Fruit fly (Drosophila melanogaster): ENCODE results near the gene shep.
A peak's percentile ranks its signal among the peaks of the same experiment; 100 is the strongest.

The shep gene

dm6 chr3L:5131245-5131644, 146.5 kb downstream of the shep start, which contains the start of gene CG15212:
CG15212 (plus strand) TSS chr3L:5131545.
- TF ChIP-seq CG11247 (GFP tag; IDR thresholded peaks at IDR 0.05) (no peak), Vsx1 (GFP tag; optimal IDR thresholded peaks at IDR 0.05) (no peak), Deaf1 (tag; optimal IDR thresholded peaks at IDR 0.05) (no peak), Trl (optimal IDR thresholded peaks at IDR 0.05) (no peak), Trl (GFP tag; optimal IDR thresholded peaks at IDR 0.05) (no peak), gcm2 (GFP tag; optimal IDR thresholded peaks at IDR 0.05) (no peak), CG1024 (GFP tag; IDR thresholded peaks at IDR 0.05) (no peak), CG1792 (GFP tag; optimal IDR thresholded peaks at IDR 0.05) (no peak), ranshi (GFP tag; IDR thresholded peaks at IDR 0.05) (no peak), Rx (GFP tag; IDR thresholded peaks at IDR 0.05) (no peak)

DNA sequence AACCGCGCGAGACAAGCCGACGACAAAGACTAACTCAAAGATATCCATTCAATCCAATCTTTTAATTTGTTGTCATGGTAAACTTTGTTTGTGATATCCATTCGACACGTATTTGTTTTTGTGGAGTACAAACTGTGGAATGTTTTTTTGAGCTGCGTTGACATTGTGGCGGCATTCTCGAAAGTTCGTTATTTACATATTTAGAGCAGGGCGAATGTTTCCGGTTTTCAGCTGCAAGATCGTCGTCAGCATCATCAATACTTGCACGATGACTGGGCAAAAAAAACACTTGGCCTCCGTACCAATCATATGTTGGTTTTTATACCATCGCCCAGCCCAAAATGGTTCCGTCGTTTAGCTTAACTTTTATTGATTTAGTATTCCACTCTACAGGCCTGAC, 147.2 kb downstream of the shep start:
- TF ChIP-seq Xrp1 (GFP tag; IDR thresholded peaks at IDR 0.05): no peak
- peak; percentile 63 for TF ChIP-seq sd (tag; optimal IDR thresholded peaks at IDR 0.05)
- peak in 1 of 2 experiments; percentile 70 for TF ChIP-seq Eip74EF (GFP tag; optimal IDR thresholded peaks at IDR 0.05)

- TF ChIP-seq Sry-δ (GFP tag; optimal IDR thresholded peaks at IDR 0.05) (no peak), Sry-β (GFP tag; optimal IDR thresholded peaks at IDR 0.05) (no peak), CG3847 (GFP tag; IDR thresholded peaks at IDR 0.05) (no peak), D (optimal IDR thresholded peaks at IDR 0.05) (no peak), D (GFP tag; optimal IDR thresholded peaks at IDR 0.05) (no peak), bowl (GFP tag; IDR thresholded peaks at IDR 0.05) (no peak), sim (GFP tag; IDR thresholded peaks at IDR 0.05) (no peak), CG4360 (GFP tag; IDR thresholded peaks at IDR 0.05) (no peak), CG15011 (GFP tag; optimal IDR thresholded peaks at IDR 0.05) (no peak)
Measured at dm6 chr3L:5129199-5129598, 148.5 kb downstream of the shep start, which contains the start of gene CG4597. CG4597 (plus strand) TSS chr3L:5129499.

dm6 chr3L:5128214-5128613, 149.5 kb downstream of the shep start:
- TF ChIP-seq bab2 (GFP tag; optimal IDR thresholded peaks at IDR 0.05) (no peak), CG11504 (tag; optimal IDR thresholded peaks at IDR 0.05) (peak; percentile 2), scrt (GFP tag; optimal IDR thresholded peaks at IDR 0.05) (no peak), CG11723 (GFP tag; optimal IDR thresholded peaks at IDR 0.05) (no peak), Sox102F (GFP tag; optimal IDR thresholded peaks at IDR 0.05) (peak; percentile 7), CG7839 (tag; optimal IDR thresholded peaks at IDR 0.05) (no peak), NfI (GFP tag; optimal IDR thresholded peaks at IDR 0.05) (no peak), Ravus (GFP tag; IDR thresholded peaks at IDR 0.05) (no peak), CG14050 (GFP tag; IDR thresholded peaks at IDR 0.05) (no peak), Drgx (GFP tag; IDR thresholded peaks at IDR 0.05) (peak; percentile 46), Hr51 (GFP tag; optimal IDR thresholded peaks at IDR 0.05) (peak in 1 of 2 experiments; percentile 11), gce (GFP tag; IDR thresholded peaks at IDR 0.05) (no peak), Sin3A (optimal IDR thresholded peaks at IDR 0.05) (no peak)

- TF ChIP-seq E2f2 (GFP tag; IDR thresholded peaks at IDR 0.05) (no peak), kni (GFP tag; optimal IDR thresholded peaks at IDR 0.05) (peak; percentile 61), hbn (GFP tag; IDR thresholded peaks at IDR 0.05; ENCODE audit: partially characterized antibody) (no peak), nau (GFP tag; optimal IDR thresholded peaks at IDR 0.05) (no peak), gt (GFP tag; IDR thresholded peaks at IDR 0.05) (no peak), Doc3 (GFP tag; IDR thresholded peaks at IDR 0.05; ENCODE audit: partially characterized antibody) (no peak), nom (GFP tag; optimal IDR thresholded peaks at IDR 0.05) (peak; percentile 3), vvl (GFP tag; IDR thresholded peaks at IDR 0.05) (peak; percentile 76), crol (GFP tag; IDR thresholded peaks at IDR 0.05) (no peak), Dll (GFP tag; IDR thresholded peaks at IDR 0.05; ENCODE audit: partially characterized antibody) (no peak), H15 (GFP tag; IDR thresholded peaks at IDR 0.05) (no peak), Meics (GFP tag; optimal IDR thresholded peaks at IDR 0.05) (no peak), pnt (GFP tag; optimal IDR thresholded peaks at IDR 0.05) (no peak)
Measured at dm6 chr3L:5127609-5128008, 150.1 kb downstream of the shep start.

All from whole organism, embryonic.